Worm (Caenorhabditis elegans) whole organism, L4 larva: Measurements from ENCODE around the gene iglr-2.

Source experiments
- F10B5.3 ChIP-seq: sonication (generic microtip); optimal IDR thresholded peaks from 2 replicates; lab custom pipeline; 2016; ENCODE audit warnings: mild to moderate bottlenecking, missing genetic modification characterization, missing compliant biosample characterization
- Y48G9A.11 ChIP-seq: fragments of 200-800 bp; sonication (Bioruptor generic); IDR thresholded peaks from 2 replicates; pipeline ENCODE4 v1.3.6; 2022; ENCODE audit warnings: missing genetic modification reagents, missing genetic modification characterization, missing compliant biosample characterization
- aly-2 ChIP-seq: sonication (generic microtip); optimal IDR thresholded peaks from 2 replicates; lab custom pipeline; 2018; ENCODE audit warnings: missing biosample characterization, missing genetic modification characterization
- ama-1 ChIP-seq: fragments of 150-350 bp; optimal IDR thresholded peaks from 2 replicates; lab custom pipeline; 2014; ENCODE audit warnings: inconsistent platforms, mixed read lengths
- ces-1 ChIP-seq: fragments of 150-350 bp; sonication (generic microtip); optimal IDR thresholded peaks from 4 replicates; lab custom pipeline; 2014; ENCODE audit warnings: missing biosample characterization, missing genetic modification reagents, missing genetic modification characterization
- ctbp-1 ChIP-seq: fragments of 200-800 bp; sonication (Bioruptor generic); IDR thresholded peaks from 2 replicates; pipeline ENCODE4 v1.3.6; 2022; ENCODE audit warnings: missing genetic modification reagents, missing genetic modification characterization, missing compliant biosample characterization
- hlh-11 ChIP-seq: fragments of 200-800 bp; sonication (Bioruptor generic); optimal IDR thresholded peaks from 2 replicates; lab custom pipeline; 2018; ENCODE audit warnings: mild to moderate bottlenecking, missing genetic modification characterization, missing compliant biosample characterization
- lin-13 ChIP-seq: fragments of 150-350 bp; optimal IDR thresholded peaks from 2 replicates; lab custom pipeline; 2014; ENCODE audit warnings: missing biosample characterization, missing genetic modification reagents, missing genetic modification characterization
- nhr-10 ChIP-seq: fragments of 150-350 bp; optimal IDR thresholded peaks from 2 replicates; lab custom pipeline; 2014; ENCODE audit warnings: missing biosample characterization, missing genetic modification characterization
- nhr-25 ChIP-seq: sonication (generic microtip); optimal IDR thresholded peaks from 2 replicates; lab custom pipeline; 2017; ENCODE audit warnings: missing genetic modification characterization, mild to moderate bottlenecking, missing compliant biosample characterization, antibody characterized with exemption, moderate library complexity, borderline replicate concordance; ENCODE audit not compliant: insufficient read depth
- unc-62 ChIP-seq, 3 experiments: fragments of 150-350 bp in 1 of 3; sonication (generic microtip); optimal IDR thresholded peaks in 2 of 3; peaks in 1 of 3; 1 replicate in 1 of 3; 2 replicates in 2 of 3; lab custom pipeline; 2014 to 2017; ENCODE audit warnings: missing biosample characterization in 3 of 3, missing genetic modification characterization in 3 of 3, missing genetic modification reagents in 3 of 3, missing genotype in 1 of 3

DNA sequence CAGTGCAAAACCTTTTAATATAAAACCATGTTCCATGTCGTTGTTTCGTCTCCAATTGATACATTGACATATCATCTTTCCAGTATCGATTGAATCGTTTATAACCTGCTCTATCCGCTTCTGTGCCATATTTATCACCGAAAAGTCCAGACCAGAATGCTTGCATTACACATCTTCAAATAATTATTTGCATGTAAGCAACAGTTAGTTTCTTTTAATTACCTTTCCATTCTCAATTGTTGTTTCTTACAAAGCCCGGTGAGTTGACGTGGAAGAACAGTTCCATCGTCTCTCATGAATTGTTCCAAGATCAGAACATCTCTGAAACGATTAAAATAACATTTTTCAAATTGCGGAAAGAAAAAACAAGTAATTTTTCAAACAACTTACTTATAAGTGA is at the start of gene iglr-2:
- TF ChIP-seq unc-62 (GFP tag; optimal IDR thresholded peaks at IDR 0.05 in 1 of 2; lab: Kevin White, UChicago) (no peak), unc-62 (tag; optimal IDR thresholded peaks at IDR 0.05; lab: Kevin White, UChicago) (no peak), F10B5.3 (tag; lab: Kevin White, UChicago) (no peak), ctbp-1 (GFP tag; lab: Robert Waterston, UW) (no peak), aly-2 (tag; lab: Kevin White, UChicago) (no peak), nhr-25 (tag; lab: Kevin White, UChicago) (no peak), ces-1 (GFP tag; lab: Kevin White, UChicago) (no peak), ama-1 (no peak), lin-13 (no peak), Y48G9A.11 (no peak), nhr-10 (tag; lab: Kevin White, UChicago) (no peak), hlh-11 (tag; lab: Kevin White, UChicago) (no peak)
